Worm (Caenorhabditis elegans): ENCODE measurements around the gene grl-27.

DNA sequence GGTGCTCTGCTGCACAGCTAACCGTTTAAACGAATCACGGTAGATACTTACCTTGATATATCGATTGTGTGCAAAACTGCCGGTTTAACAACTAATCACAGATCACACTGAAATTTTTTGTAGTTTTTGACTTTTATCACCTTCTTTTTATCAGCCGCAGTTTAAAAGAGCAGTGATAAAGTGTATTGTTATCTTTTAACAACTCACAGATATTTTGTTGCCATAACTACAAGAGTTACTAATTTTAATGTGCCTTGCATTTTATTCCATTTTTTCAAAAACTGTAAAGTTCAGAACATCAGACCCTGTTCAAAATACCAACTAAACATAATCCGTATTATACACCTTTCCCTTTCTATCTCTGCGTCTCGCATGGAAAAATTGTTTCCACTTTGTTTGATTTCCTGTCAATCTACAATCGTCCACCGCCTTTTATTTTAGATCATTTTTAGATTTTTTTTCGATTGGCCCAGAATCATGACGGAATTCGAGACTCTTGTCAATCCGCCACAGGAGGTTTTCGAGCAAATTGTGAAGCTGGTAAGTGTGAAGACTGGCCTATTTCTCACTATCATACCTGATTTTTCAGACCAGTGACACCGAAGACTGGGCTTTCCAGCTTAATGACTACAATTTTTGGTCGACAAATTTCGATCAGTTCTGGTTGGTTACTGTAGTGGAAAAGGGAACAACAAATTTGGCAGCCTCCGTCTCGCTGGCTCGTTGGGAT is 22.8 kb downstream of the grl-27 start, which contains the start of gene T24A6.20:
- TF ChIP-seq nhr-77 (tag; optimal IDR thresholded peaks at IDR 0.05) (no peak), snpc-4 (tag; optimal IDR thresholded peaks at IDR 0.05) (no peak), crh-2 (tag; optimal IDR thresholded peaks at IDR 0.05) (no peak), sem-4 (tag; optimal IDR thresholded peaks at IDR 0.05) (no peak), nhr-25 (tag; optimal IDR thresholded peaks at IDR 0.05) (no peak), egl-27 (tag; optimal IDR thresholded peaks at IDR 0.05) (no peak), lin-13 (GFP tag; optimal IDR thresholded peaks at IDR 0.05) (no peak), lin-39 (tag; optimal IDR thresholded peaks at IDR 0.05) (no peak), alr-1 (tag; optimal IDR thresholded peaks at IDR 0.05) (no peak), mdl-1 (tag; optimal IDR thresholded peaks at IDR 0.05) (no peak)
